Fruit fly (Drosophila melanogaster): ENCODE measurements around the gene CG10011.

DNA sequence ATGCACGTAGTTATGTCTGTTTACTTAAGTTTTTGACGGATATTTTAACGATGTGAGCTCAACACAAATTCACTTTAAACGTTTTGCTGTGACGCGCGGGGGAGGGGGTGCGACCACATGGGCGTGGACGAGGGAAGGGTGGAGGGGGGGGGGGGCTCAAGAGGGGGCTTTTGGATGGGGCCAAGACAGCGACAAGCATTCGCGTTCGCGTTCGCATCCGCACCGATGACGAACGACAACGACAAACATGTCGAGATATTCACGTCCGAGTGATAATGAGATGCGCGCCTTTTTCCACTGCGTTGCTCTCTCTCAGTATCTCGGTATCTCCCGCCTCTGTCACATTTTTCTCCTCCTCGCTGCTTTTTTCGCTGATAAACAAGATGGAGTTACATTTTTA lies 71.4 kb downstream of the CG10011 start:
- no peak for TF ChIP-seq brk (GFP tag; optimal IDR thresholded peaks at IDR 0.05)
- no peak for TF ChIP-seq rgr (GFP tag; optimal IDR thresholded peaks at IDR 0.05)
- no peak for TF ChIP-seq Myc (optimal IDR thresholded peaks at IDR 0.05)
- no peak for TF ChIP-seq Hr83 (GFP tag; optimal IDR thresholded peaks at IDR 0.05; ENCODE audit: poor library complexity, severe bottlenecking)
- TF ChIP-seq Jra (GFP tag; optimal IDR thresholded peaks at IDR 0.05): no peak
- no peak for TF ChIP-seq h (GFP tag; optimal IDR thresholded peaks at IDR 0.05)
- no peak for TF ChIP-seq jim (GFP tag; optimal IDR thresholded peaks at IDR 0.05)
- TF ChIP-seq GATAd (GFP tag; optimal IDR thresholded peaks at IDR 0.05): no peak
- TF ChIP-seq N (GFP tag; optimal IDR thresholded peaks at IDR 0.05): no peak
- TF ChIP-seq sv (GFP tag; optimal IDR thresholded peaks at IDR 0.05): no peak
- no peak for TF ChIP-seq foxo (GFP tag; optimal IDR thresholded peaks at IDR 0.05)
- no peak for TF ChIP-seq OdsH (GFP tag; optimal IDR thresholded peaks at IDR 0.05)
